Fruit fly (Drosophila melanogaster) whole organism, embryonic: ENCODE measurements around the gene pot.

Experiments
- CG10959 ChIP-seq: fragments of 200-800 bp; sonication (Bioruptor generic); IDR thresholded peaks from 2 replicates; pipeline ENCODE4 v1.3.6; 2022; ENCODE audit warnings: missing biosample characterization, missing genetic modification characterization
- CG10979 ChIP-seq: fragments of 200-800 bp; sonication (Bioruptor generic); optimal IDR thresholded peaks from 2 replicates; lab custom pipeline; 2018; ENCODE audit warnings: missing biosample characterization, mild to moderate bottlenecking, missing genetic modification characterization, moderate library complexity
- CG11696 ChIP-seq: fragments of 200-800 bp; sonication (Bioruptor generic); IDR thresholded peaks from 2 replicates; pipeline ENCODE4 v1.3.6; 2022; ENCODE audit warnings: missing biosample characterization, missing genetic modification characterization
- CG12299 ChIP-seq: fragments of 200-800 bp; sonication (Bioruptor generic); optimal IDR thresholded peaks from 2 replicates; lab custom pipeline; 2018; ENCODE audit warnings: missing biosample characterization, mild to moderate bottlenecking, missing genetic modification characterization
- CG13287 ChIP-seq: fragments of 200-800 bp; sonication (Bioruptor generic); IDR thresholded peaks from 2 replicates; pipeline ENCODE4 v1.3.6; 2022; ENCODE audit warnings: missing biosample characterization, missing genetic modification characterization; ENCODE audit not compliant: partially characterized antibody
- CG16815 ChIP-seq: fragments of 200-800 bp; sonication (Bioruptor generic); optimal IDR thresholded peaks from 3 replicates; lab custom pipeline; 2017; ENCODE audit warnings: missing biosample characterization, mild to moderate bottlenecking, missing genetic modification characterization
- CG2712 ChIP-seq: fragments of 200-800 bp; optimal IDR thresholded peaks from 3 replicates; lab custom pipeline; 2019; ENCODE audit warnings: missing biosample characterization, mild to moderate bottlenecking, missing genetic modification characterization, moderate library complexity
- CG2889 ChIP-seq: fragments of 200-800 bp; sonication (Bioruptor generic); IDR thresholded peaks from 3 replicates; pipeline ENCODE4 v1.3.6; 2022; ENCODE audit warnings: missing biosample characterization, missing genetic modification characterization
- CG30020 ChIP-seq: fragments of 200-800 bp; optimal IDR thresholded peaks from 2 replicates; lab custom pipeline; 2019; ENCODE audit warnings: missing biosample characterization, mild to moderate bottlenecking, missing genetic modification characterization, moderate library complexity
- CG3281 ChIP-seq: fragments of 200-800 bp; sonication (Bioruptor generic); optimal IDR thresholded peaks from 3 replicates; lab custom pipeline; 2017; ENCODE audit warnings: missing biosample characterization, mild to moderate bottlenecking, missing genetic modification characterization
- CG3995 ChIP-seq: fragments of 200-800 bp; sonication (Bioruptor generic); optimal IDR thresholded peaks from 3 replicates; lab custom pipeline; 2016; ENCODE audit warnings: missing biosample characterization, missing genetic modification characterization
- CG6254 ChIP-seq: fragments of 200-800 bp; sonication (Bioruptor generic); optimal IDR thresholded peaks from 3 replicates; lab custom pipeline; 2017; ENCODE audit warnings: mild to moderate bottlenecking, missing biosample characterization, missing genetic modification reagents, missing genetic modification characterization
- CG7271 ChIP-seq: fragments of 200-800 bp; sonication (Bioruptor generic); optimal IDR thresholded peaks from 2 replicates; lab custom pipeline; 2018; ENCODE audit warnings: missing biosample characterization, mild to moderate bottlenecking, missing genetic modification characterization, moderate library complexity
- Dad ChIP-seq: fragments of 200-800 bp; sonication (Bioruptor generic); optimal IDR thresholded peaks from 3 replicates; lab custom pipeline; 2016; ENCODE audit warnings: missing biosample characterization, missing genetic modification characterization
- Deaf1 ChIP-seq: fragments of 200-800 bp; optimal IDR thresholded peaks from 3 replicates; lab custom pipeline; 2019; ENCODE audit warnings: missing biosample characterization, mild to moderate bottlenecking, missing genetic modification characterization, moderate library complexity
- Dp ChIP-seq: fragments of 200-800 bp; sonication (Bioruptor generic); optimal IDR thresholded peaks from 2 replicates; lab custom pipeline; 2018; ENCODE audit warnings: missing biosample characterization, mild to moderate bottlenecking, missing genetic modification characterization, moderate library complexity
- E2f1 ChIP-seq: fragments of 200-800 bp; sonication (Bioruptor generic); IDR thresholded peaks from 2 replicates; pipeline ENCODE4 v1.3.6; 2022; ENCODE audit warnings: missing biosample characterization, missing genetic modification characterization
- ERR ChIP-seq: fragments of 200-800 bp; sonication (Bioruptor generic); optimal IDR thresholded peaks from 2 replicates; lab custom pipeline; 2016; ENCODE audit warnings: missing biosample characterization, missing genetic modification characterization
- Hey ChIP-seq: fragments of 200-800 bp; sonication (Bioruptor generic); optimal IDR thresholded peaks from 3 replicates; lab custom pipeline; 2018; ENCODE audit warnings: missing biosample characterization, mild to moderate bottlenecking, missing genetic modification characterization
- Lhr ChIP-seq: fragments of 200-800 bp; sonication (Bioruptor generic); optimal IDR thresholded peaks from 3 replicates; lab custom pipeline; 2017; ENCODE audit warnings: mild to moderate bottlenecking, missing biosample characterization, missing genetic modification reagents, missing genetic modification characterization
- MESR4 ChIP-seq: fragments of 200-800 bp; sonication (Bioruptor generic); optimal IDR thresholded peaks from 2 replicates; lab custom pipeline; 2018; ENCODE audit warnings: missing biosample characterization, mild to moderate bottlenecking, missing genetic modification characterization, moderate library complexity
- MTF-1 ChIP-seq: fragments of 200-800 bp; sonication (Bioruptor generic); optimal IDR thresholded peaks from 2 replicates; lab custom pipeline; 2018; ENCODE audit warnings: missing biosample characterization, mild to moderate bottlenecking, missing genetic modification characterization, borderline replicate concordance
- Mad ChIP-seq: fragments of 200-800 bp; sonication (Bioruptor generic); optimal IDR thresholded peaks from 2 replicates; lab custom pipeline; 2016; ENCODE audit warnings: missing biosample characterization, missing genetic modification characterization
- Med ChIP-seq: fragments of 200-800 bp; sonication (Bioruptor generic); peaks from one replicate; lab custom pipeline; 2016; ENCODE audit warnings: missing biosample characterization, missing genetic modification characterization, mild to moderate bottlenecking, inconsistent platforms, moderate library complexity
- NFAT ChIP-seq: fragments of 200-800 bp; sonication (Bioruptor generic); IDR thresholded peaks from 2 replicates; pipeline ENCODE4 v1.3.6; 2022; ENCODE audit warnings: missing biosample characterization, missing genetic modification characterization
- Opbp ChIP-seq: fragments of 200-800 bp; sonication (Bioruptor generic); IDR thresholded peaks from 3 replicates; pipeline ENCODE4 v1.3.6; 2022; ENCODE audit warnings: missing biosample characterization, missing genetic modification characterization; ENCODE audit not compliant: partially characterized antibody
- Xrp1 ChIP-seq: fragments of 200-800 bp; sonication (Bioruptor generic); IDR thresholded peaks from 2 replicates; pipeline ENCODE4 v1.3.6; 2022; ENCODE audit warnings: missing biosample characterization, missing genetic modification characterization
- amos ChIP-seq: fragments of 200-800 bp; sonication (Bioruptor generic); IDR thresholded peaks from 2 replicates; pipeline ENCODE4 v1.3.6; 2022; ENCODE audit warnings: missing biosample characterization, missing genetic modification characterization; ENCODE audit not compliant: partially characterized antibody
- aop ChIP-seq: fragments of 200-800 bp; sonication (Bioruptor generic); IDR thresholded peaks from 2 replicates; pipeline ENCODE4 v1.3.6; 2022; ENCODE audit warnings: missing biosample characterization, missing genetic modification characterization
- bbx ChIP-seq: fragments of 200-800 bp; sonication (Bioruptor generic); IDR thresholded peaks from 2 replicates; pipeline ENCODE4 v1.3.6; 2022; ENCODE audit warnings: missing biosample characterization, missing genetic modification characterization; ENCODE audit not compliant: partially characterized antibody
- br ChIP-seq: fragments of >200 bp; optimal IDR thresholded peaks from 2 replicates; lab custom pipeline; 2017
- cad ChIP-seq: fragments of >200 bp; optimal IDR thresholded peaks from 2 replicates; lab custom pipeline; 2017; ENCODE audit warnings: missing biosample characterization, missing genetic modification characterization
- ems ChIP-seq: fragments of 200-800 bp; sonication (Bioruptor generic); optimal IDR thresholded peaks from 3 replicates; lab custom pipeline; 2016; ENCODE audit warnings: missing biosample characterization, missing genetic modification characterization
- eve ChIP-seq, 2 experiments: fragments of >200 bp; optimal IDR thresholded peaks; 2 replicates each; lab custom pipeline; 2017; ENCODE audit warnings: missing biosample characterization in 2 of 2, missing genetic modification characterization in 2 of 2
- ewg ChIP-seq: fragments of 200-800 bp; sonication (Bioruptor generic); optimal IDR thresholded peaks from 3 replicates; lab custom pipeline; 2017; ENCODE audit warnings: mild to moderate bottlenecking, missing biosample characterization, missing genetic modification reagents, missing genetic modification characterization
- fd64A ChIP-seq: fragments of 200-800 bp; sonication (Bioruptor generic); optimal IDR thresholded peaks from 3 replicates; lab custom pipeline; 2018; ENCODE audit warnings: missing biosample characterization, mild to moderate bottlenecking, missing genetic modification characterization
- grn ChIP-seq: fragments of 200-800 bp; sonication (Bioruptor generic); optimal IDR thresholded peaks from 3 replicates; lab custom pipeline; 2017; ENCODE audit warnings: missing biosample characterization, missing genetic modification characterization
- gro ChIP-seq: fragments of 200-800 bp; sonication (Bioruptor generic); optimal IDR thresholded peaks from 2 replicates; lab custom pipeline; 2016; ENCODE audit warnings: missing biosample characterization, missing genetic modification characterization
- gsb-n ChIP-seq: fragments of 200-800 bp; sonication (Bioruptor generic); optimal IDR thresholded peaks from 3 replicates; lab custom pipeline; 2018; ENCODE audit warnings: missing biosample characterization, mild to moderate bottlenecking, missing genetic modification characterization
- ham ChIP-seq: fragments of 200-800 bp; sonication (Bioruptor generic); IDR thresholded peaks from 2 replicates; pipeline ENCODE4 v1.3.6; 2022; ENCODE audit warnings: missing biosample characterization, missing genetic modification characterization
- mirr ChIP-seq: fragments of 200-800 bp; sonication (Bioruptor generic); optimal IDR thresholded peaks from 3 replicates; lab custom pipeline; 2018; ENCODE audit warnings: missing biosample characterization, mild to moderate bottlenecking, missing genetic modification characterization
- nerfin-1 ChIP-seq: fragments of 200-800 bp; sonication (Bioruptor generic); optimal IDR thresholded peaks from 3 replicates; lab custom pipeline; 2019; ENCODE audit warnings: missing biosample characterization, mild to moderate bottlenecking, missing genetic modification characterization, moderate library complexity
- odd ChIP-seq: fragments of 200-800 bp; sonication (Bioruptor generic); optimal IDR thresholded peaks from 2 replicates; lab custom pipeline; 2017; ENCODE audit warnings: missing biosample characterization, mild to moderate bottlenecking, missing genetic modification characterization
- p53 ChIP-seq: fragments of 200-800 bp; sonication (Bioruptor generic); optimal IDR thresholded peaks from 2 replicates; lab custom pipeline; 2016; ENCODE audit warnings: missing biosample characterization, missing genetic modification characterization
- pho ChIP-seq: fragments of 200-800 bp; sonication (Bioruptor generic); optimal IDR thresholded peaks from 2 replicates; lab custom pipeline; 2016; ENCODE audit warnings: missing biosample characterization, missing genetic modification characterization
- sim ChIP-seq: fragments of 200-800 bp; sonication (Bioruptor generic); IDR thresholded peaks from 2 replicates; pipeline ENCODE4 v1.3.6; 2022; ENCODE audit warnings: missing biosample characterization, missing genetic modification characterization
- slbo ChIP-seq: fragments of 200-800 bp; sonication (Bioruptor generic); IDR thresholded peaks from 2 replicates; pipeline ENCODE4 v1.3.6; 2022; ENCODE audit warnings: missing biosample characterization, missing genetic modification characterization
- so ChIP-seq: fragments of 200-800 bp; sonication (Bioruptor generic); IDR thresholded peaks from 3 replicates; pipeline ENCODE4 v1.3.6; 2022; ENCODE audit warnings: missing biosample characterization, missing genetic modification characterization
- tap ChIP-seq: fragments of 200-800 bp; optimal IDR thresholded peaks from 3 replicates; lab custom pipeline; 2019; ENCODE audit warnings: missing biosample characterization, mild to moderate bottlenecking, missing genetic modification characterization, moderate library complexity
- unc-4 ChIP-seq: fragments of 200-800 bp; sonication (Bioruptor generic); IDR thresholded peaks from 2 replicates; pipeline ENCODE4 v1.3.6; 2022; ENCODE audit warnings: missing biosample characterization, missing genetic modification characterization; ENCODE audit not compliant: partially characterized antibody
- zen ChIP-seq: fragments of 200-800 bp; sonication (Bioruptor generic); optimal IDR thresholded peaks from 3 replicates; lab custom pipeline; 2018; ENCODE audit warnings: missing biosample characterization, mild to moderate bottlenecking, missing genetic modification characterization, moderate library complexity

pot gene

DNA sequence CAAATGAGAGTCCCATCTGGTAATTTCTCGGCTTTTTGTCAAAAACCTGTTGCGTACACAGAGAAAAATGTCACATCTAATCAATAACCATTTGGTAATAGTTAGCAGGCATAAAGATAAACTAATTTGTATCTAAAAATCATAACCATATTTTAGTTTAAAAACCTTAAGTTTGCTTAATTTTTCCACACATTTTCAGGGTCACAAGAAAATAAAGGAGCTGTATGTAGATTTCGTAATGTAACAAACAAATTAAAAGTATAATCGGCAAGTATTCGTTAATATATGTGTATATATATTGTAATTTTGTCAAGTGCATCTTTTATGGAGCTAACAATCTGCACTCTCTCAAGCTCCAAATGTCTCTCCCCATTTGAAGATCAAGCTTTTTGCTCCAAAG is 3.9 kb upstream of the pot start (continued):
- TF ChIP-seq MTF-1 (GFP tag; lab: Kevin White, UChicago) (peak; percentile 65), mirr (peak; percentile 52), Deaf1 (tag; lab: Kevin White, UChicago) (peak; percentile 72), Lhr (GFP tag; lab: Kevin White, UChicago) (peak; percentile 58), NFAT (GFP tag; lab: Robert Waterston, UW) (peak; percentile 62), odd (GFP tag; lab: Kevin White, UChicago) (peak; percentile 82), Dp (no peak), CG16815 (GFP tag; lab: Kevin White, UChicago) (peak; percentile 65), fd64A (GFP tag; lab: Kevin White, UChicago) (peak; percentile 71), so (GFP tag; lab: Robert Waterston, UW) (peak; percentile 86), br (lab: Kevin White, UChicago) (no peak), CG13287 (no peak), E2f1 (GFP tag; lab: Robert Waterston, UW) (peak; percentile 85), Opbp (no peak), nerfin-1 (tag; lab: Kevin White, UChicago) (peak; percentile 90), p53 (GFP tag; lab: Kevin White, UChicago) (no peak), CG7271 (tag; lab: Kevin White, UChicago) (peak; percentile 8), grn (GFP tag; lab: Kevin White, UChicago) (peak; percentile 29), Xrp1 (GFP tag; lab: Robert Waterston, UW) (peak; percentile 89), gro (peak; percentile 56), CG6254 (peak; percentile 74), CG2712 (tag; lab: Kevin White, UChicago) (peak; percentile 96), gsb-n (tag; lab: Kevin White, UChicago) (peak; percentile 84), CG10979 (tag; lab: Kevin White, UChicago) (peak; percentile 92), zen (tag; lab: Kevin White, UChicago) (peak; percentile 76), CG10959 (GFP tag; lab: Robert Waterston, UW) (peak; percentile 61; the same call in 1 of the 2 replicates), sim (peak; percentile 61; the same call in 1 of the 2 replicates), Dad (GFP tag; lab: Kevin White, UChicago) (peak; percentile 68), ERR (GFP tag; lab: Kevin White, UChicago) (peak; percentile 56), Med (GFP tag; lab: Kevin White, UChicago) (peak; percentile 93), MESR4 (GFP tag; lab: Kevin White, UChicago) (peak; percentile 5), Mad (peak; percentile 53), ewg (GFP tag; lab: Kevin White, UChicago) (peak; percentile 83), unc-4 (GFP tag; lab: Robert Waterston, UW) (no peak), tap (tag; lab: Kevin White, UChicago) (peak; percentile 88), ems (peak; percentile 60), Hey (tag; lab: Kevin White, UChicago) (peak; percentile 34), CG11696 (GFP tag; lab: Robert Waterston, UW) (peak; percentile 53), bbx (GFP tag; lab: Robert Waterston, UW) (no peak), CG30020 (tag; lab: Kevin White, UChicago) (peak; percentile 72), CG3281 (GFP tag; lab: Kevin White, UChicago) (peak; percentile 90), cad (no peak), slbo (GFP tag; lab: Robert Waterston, UW) (peak; percentile 81), ham (GFP tag; lab: Robert Waterston, UW) (no peak), CG2889 (GFP tag; lab: Robert Waterston, UW) (0 out of 3 replicates have a peak, but pooled peaks have one; percentile 50), eve (GFP tag; optimal IDR thresholded peaks at IDR 0.05; lab: Kevin White, UChicago) (peak in 1 of 2 experiments; percentile 91), CG12299 (tag; lab: Kevin White, UChicago) (peak; percentile 87), pho (GFP tag; lab: Kevin White, UChicago) (peak; percentile 72), aop (GFP tag; lab: Robert Waterston, UW) (no peak), CG3995 (GFP tag; lab: Kevin White, UChicago) (peak; percentile 22), amos (GFP tag; lab: Robert Waterston, UW) (no peak)
